Worm (Caenorhabditis elegans): ENCODE data around the gene C06H2.2.

- no peak for TF ChIP-seq mab-5 (tag; optimal IDR thresholded peaks at IDR 0.05)
- TF ChIP-seq lsy-2 (tag; optimal IDR thresholded peaks at IDR 0.05), result no peak
- TF ChIP-seq nhr-12 (tag; optimal IDR thresholded peaks at IDR 0.05), result no peak
- TF ChIP-seq pha-4 (tag; optimal IDR thresholded peaks at IDR 0.05), result no peak
- no peak for TF ChIP-seq unc-39 (tag; optimal IDR thresholded peaks at IDR 0.05)
- no peak for TF ChIP-seq snpc-4 (tag; optimal IDR thresholded peaks at IDR 0.05)
- TF ChIP-seq ztf-11 (tag; optimal IDR thresholded peaks at IDR 0.05), result no peak
- no peak for TF ChIP-seq mep-1 (tag; optimal IDR thresholded peaks at IDR 0.05)
- no peak for TF ChIP-seq elt-3 (tag; optimal IDR thresholded peaks at IDR 0.05)
- TF ChIP-seq elt-1 (tag; optimal IDR thresholded peaks at IDR 0.05; ENCODE audit: borderline replicate concordance, insufficient read depth), result no peak
Measured at ce11 chrV:11174663-11175062, 49.6 kb downstream of the C06H2.2 start.
